Fruit fly (Drosophila melanogaster) whole organism, prepupa: Measurements from ENCODE around the gene CG34310.

ENCODE experiments used
- Blimp-1 ChIP-seq: fragments of 200-800 bp; sonication (Bioruptor generic); optimal IDR thresholded peaks from 3 replicates; lab custom pipeline; 2017; ENCODE audit warnings: missing biosample characterization, missing genetic modification characterization, mild to moderate bottlenecking, moderate library complexity, missing genetic modification reagents
- CG3032 ChIP-seq: fragments of 200-800 bp; optimal IDR thresholded peaks from 2 replicates; lab custom pipeline; 2019; ENCODE audit warnings: missing biosample characterization, mild to moderate bottlenecking, missing genetic modification characterization, moderate library complexity

- TF ChIP-seq CG3032 (tag; lab: Kevin White, UChicago) (no peak), Blimp-1 (GFP tag; lab: Kevin White, UChicago) (no peak)
These were observed 60.5 kb downstream of the CG34310 start, which contains the start of gene Liprin-alpha for dm6 chr2L:6723750-6724503.
